Fruit fly (Drosophila melanogaster): Measurements from ENCODE around the gene jus.

dm6 chr3R:29212534-29212933 lies 17.7 kb upstream of the jus start:
- TF ChIP-seq Clk (GFP tag; optimal IDR thresholded peaks at IDR 0.05) (no peak), CG33017 (tag; optimal IDR thresholded peaks at IDR 0.05) (no peak), Mnt (GFP tag; optimal IDR thresholded peaks at IDR 0.05) (no peak), pad (GFP tag; optimal IDR thresholded peaks at IDR 0.05) (no peak), CG11617 (GFP tag; optimal IDR thresholded peaks at IDR 0.05) (no peak), bab1 (GFP tag; optimal IDR thresholded peaks at IDR 0.05) (no peak), kay (GFP tag; ENCODE audit: borderline replicate concordance) (no peak), CG5204 (GFP tag; optimal IDR thresholded peaks at IDR 0.05) (no peak), CG7045 (GFP tag; optimal IDR thresholded peaks at IDR 0.05) (no peak)
